Fruit fly (Drosophila melanogaster) whole organism, embryonic: ENCODE results near the gene NK7.1.

Experiments used
- CG10147 ChIP-seq: fragments of 200-800 bp; sonication (Bioruptor generic); optimal IDR thresholded peaks from 2 replicates; lab custom pipeline; 2019; ENCODE audit warnings: missing biosample characterization, mild to moderate bottlenecking, missing genetic modification characterization, moderate library complexity
- CG10267 ChIP-seq: fragments of 200-800 bp; sonication (Bioruptor generic); optimal IDR thresholded peaks from 2 replicates; lab custom pipeline; 2018; ENCODE audit warnings: missing biosample characterization, mild to moderate bottlenecking, missing genetic modification characterization, moderate library complexity
- CG10654 ChIP-seq: fragments of 200-800 bp; sonication (Bioruptor generic); optimal IDR thresholded peaks from 2 replicates; lab custom pipeline; 2016; ENCODE audit warnings: missing biosample characterization, missing genetic modification characterization
- CG12769 ChIP-seq: fragments of 200-800 bp; sonication (Bioruptor generic); optimal IDR thresholded peaks from 2 replicates; lab custom pipeline; 2019; ENCODE audit warnings: missing biosample characterization, mild to moderate bottlenecking, missing genetic modification characterization, moderate library complexity
- CG17186 ChIP-seq: fragments of 200-800 bp; sonication (Bioruptor generic); optimal IDR thresholded peaks from 3 replicates; lab custom pipeline; 2017; ENCODE audit warnings: missing biosample characterization, missing genetic modification reagents, missing genetic modification characterization
- CG17385 ChIP-seq: fragments of 200-800 bp; sonication (Bioruptor generic); optimal IDR thresholded peaks from 3 replicates; lab custom pipeline; 2018; ENCODE audit warnings: missing biosample characterization, mild to moderate bottlenecking, missing genetic modification characterization
- CG17802 ChIP-seq: fragments of 200-800 bp; sonication (Bioruptor generic); optimal IDR thresholded peaks from 2 replicates; lab custom pipeline; 2018; ENCODE audit warnings: missing biosample characterization, mild to moderate bottlenecking, missing genetic modification characterization, moderate library complexity
- CG1832 ChIP-seq: fragments of 200-800 bp; sonication (Bioruptor generic); optimal IDR thresholded peaks from 2 replicates; lab custom pipeline; 2017; ENCODE audit warnings: missing biosample characterization, mild to moderate bottlenecking, missing genetic modification characterization, inconsistent platforms
- CG18476 ChIP-seq: fragments of 200-800 bp; sonication (Bioruptor generic); optimal IDR thresholded peaks from 2 replicates; lab custom pipeline; 2016; ENCODE audit warnings: missing biosample characterization, mild to moderate bottlenecking, missing genetic modification characterization
- CG31388 ChIP-seq: fragments of 200-800 bp; sonication (Bioruptor generic); optimal IDR thresholded peaks from 2 replicates; lab custom pipeline; 2016; ENCODE audit warnings: missing biosample characterization, missing genetic modification characterization
- CG3281 ChIP-seq: fragments of 200-800 bp; sonication (Bioruptor generic); optimal IDR thresholded peaks from 3 replicates; lab custom pipeline; 2017; ENCODE audit warnings: missing biosample characterization, mild to moderate bottlenecking, missing genetic modification characterization
- CG3407 ChIP-seq: fragments of 200-800 bp; sonication (Bioruptor generic); optimal IDR thresholded peaks from 2 replicates; lab custom pipeline; 2018; ENCODE audit warnings: missing biosample characterization, mild to moderate bottlenecking, missing genetic modification characterization
- CG3995 ChIP-seq: fragments of 200-800 bp; sonication (Bioruptor generic); optimal IDR thresholded peaks from 3 replicates; lab custom pipeline; 2016; ENCODE audit warnings: missing biosample characterization, missing genetic modification characterization
- CG7556 ChIP-seq: fragments of 200-800 bp; sonication (Bioruptor generic); optimal IDR thresholded peaks from 2 replicates; lab custom pipeline; 2017; ENCODE audit warnings: missing biosample characterization, mild to moderate bottlenecking, missing genetic modification characterization
- CG7786 ChIP-seq: fragments of 200-800 bp; sonication (Bioruptor generic); optimal IDR thresholded peaks from 2 replicates; lab custom pipeline; 2016; ENCODE audit warnings: missing biosample characterization, missing genetic modification characterization
- CG8290 ChIP-seq, 3 experiments: fragments of 200-800 bp; sonication (Bioruptor generic); optimal IDR thresholded peaks; 2 replicates each; lab custom pipeline; 2016 to 2019; ENCODE audit warnings: missing biosample characterization in 3 of 3, missing genetic modification characterization in 3 of 3, mild to moderate bottlenecking in 2 of 3, moderate library complexity in 1 of 3
- CG8359 ChIP-seq: fragments of 200-800 bp; sonication (Bioruptor generic); optimal IDR thresholded peaks from 2 replicates; lab custom pipeline; 2017; ENCODE audit warnings: missing biosample characterization, mild to moderate bottlenecking, missing genetic modification characterization, borderline replicate concordance
- CG8478 ChIP-seq: fragments of >200 bp; optimal IDR thresholded peaks from 2 replicates; lab custom pipeline; 2018
- CrebB ChIP-seq: fragments of 200-800 bp; sonication (Bioruptor generic); optimal IDR thresholded peaks from 3 replicates; lab custom pipeline; 2018; ENCODE audit warnings: missing biosample characterization, mild to moderate bottlenecking, missing genetic modification characterization
- Doc2 ChIP-seq: fragments of 200-800 bp; sonication (Bioruptor generic); IDR thresholded peaks from 2 replicates; pipeline ENCODE4 v1.3.6; 2022; ENCODE audit warnings: missing biosample characterization, missing genetic modification characterization
- Fer3 ChIP-seq: fragments of 200-800 bp; sonication (Bioruptor generic); optimal IDR thresholded peaks from 2 replicates; lab custom pipeline; 2018; ENCODE audit warnings: missing biosample characterization, mild to moderate bottlenecking, missing genetic modification characterization, moderate library complexity
- Gug ChIP-seq: fragments of 200-800 bp; sonication (Bioruptor generic); IDR thresholded peaks from 4 replicates; pipeline ENCODE4 v1.3.6; 2022; ENCODE audit warnings: missing biosample characterization, missing genetic modification characterization
- Lhr ChIP-seq: fragments of 200-800 bp; sonication (Bioruptor generic); optimal IDR thresholded peaks from 3 replicates; lab custom pipeline; 2017; ENCODE audit warnings: mild to moderate bottlenecking, missing biosample characterization, missing genetic modification reagents, missing genetic modification characterization
- Nf-YA ChIP-seq: fragments of 200-800 bp; sonication (Bioruptor generic); IDR thresholded peaks from 2 replicates; pipeline ENCODE4 v1.3.6; 2022; ENCODE audit warnings: missing biosample characterization, missing genetic modification characterization
- Spps ChIP-seq: fragments of 200-800 bp; sonication (Bioruptor generic); optimal IDR thresholded peaks from 2 replicates; lab custom pipeline; 2018; ENCODE audit warnings: missing biosample characterization, mild to moderate bottlenecking, missing genetic modification characterization
- Sry-δ ChIP-seq: fragments of 200-800 bp; sonication (Bioruptor generic); optimal IDR thresholded peaks from 2 replicates; lab custom pipeline; 2016; ENCODE audit warnings: missing biosample characterization, missing genetic modification characterization
- Vsx1 ChIP-seq: fragments of 200-800 bp; sonication (Bioruptor generic); optimal IDR thresholded peaks from 2 replicates; lab custom pipeline; 2017; ENCODE audit warnings: missing biosample characterization, mild to moderate bottlenecking, missing genetic modification characterization, missing genetic modification reagents
- bab2 ChIP-seq: fragments of 200-800 bp; sonication (Bioruptor generic); optimal IDR thresholded peaks from 2 replicates; lab custom pipeline; 2016; ENCODE audit warnings: missing biosample characterization, missing genetic modification characterization
- bigmax ChIP-seq: fragments of 200-800 bp; sonication (Bioruptor generic); optimal IDR thresholded peaks from 2 replicates; lab custom pipeline; 2018; ENCODE audit warnings: missing biosample characterization, mild to moderate bottlenecking, missing genetic modification characterization
- corto ChIP-seq: fragments of 200-800 bp; sonication (Bioruptor generic); optimal IDR thresholded peaks from 2 replicates; lab custom pipeline; 2016; ENCODE audit warnings: missing biosample characterization, mild to moderate bottlenecking, missing genetic modification characterization, moderate library complexity
- dan ChIP-seq: fragments of 200-800 bp; sonication (Bioruptor generic); IDR thresholded peaks from 2 replicates; pipeline ENCODE4 v1.3.6; 2022; ENCODE audit warnings: missing biosample characterization, missing genetic modification characterization
- emc ChIP-seq: fragments of 200-800 bp; sonication (Bioruptor generic); optimal IDR thresholded peaks from 2 replicates; lab custom pipeline; 2016; ENCODE audit warnings: missing biosample characterization, missing genetic modification characterization
- eve ChIP-seq, 2 experiments: fragments of >200 bp; optimal IDR thresholded peaks; 2 replicates each; lab custom pipeline; 2017; ENCODE audit warnings: missing biosample characterization in 2 of 2, missing genetic modification characterization in 2 of 2
- exex ChIP-seq: fragments of 200-800 bp; sonication (Bioruptor generic); optimal IDR thresholded peaks from 4 replicates; lab custom pipeline; 2018; ENCODE audit warnings: missing biosample characterization, mild to moderate bottlenecking, missing genetic modification characterization, moderate library complexity
- hkb ChIP-seq, 2 experiments: fragments of 200-800 bp in 1 of 2; fragments of >200 bp in 1 of 2; sonication (Bioruptor generic) in 1 of 2; IDR thresholded peaks in 1 of 2; optimal IDR thresholded peaks in 1 of 2; 2 replicates each; pipeline versions ENCODE4 v1.3.6 to Lab custom; 2017 to 2022; ENCODE audit warnings: missing biosample characterization in 1 of 2, missing genetic modification characterization in 1 of 2
- inv ChIP-seq: fragments of 200-800 bp; sonication (Bioruptor generic); IDR thresholded peaks from 2 replicates; pipeline ENCODE4 v1.3.6; 2022; ENCODE audit warnings: missing biosample characterization, missing genetic modification characterization; ENCODE audit not compliant: partially characterized antibody
- kah ChIP-seq: fragments of 200-800 bp; sonication (Bioruptor generic); optimal IDR thresholded peaks from 2 replicates; lab custom pipeline; 2018; ENCODE audit warnings: missing biosample characterization, mild to moderate bottlenecking, missing genetic modification characterization
- kay ChIP-seq: fragments of 200-800 bp; sonication (Bioruptor generic); optimal IDR thresholded peaks from 2 replicates; lab custom pipeline; 2016; ENCODE audit warnings: missing biosample characterization, missing genetic modification characterization
- knrl ChIP-seq: fragments of 200-800 bp; sonication (Bioruptor generic); IDR thresholded peaks from 3 replicates; pipeline ENCODE4 v1.3.6; 2022; ENCODE audit warnings: missing biosample characterization, missing genetic modification characterization; ENCODE audit not compliant: partially characterized antibody
- lab ChIP-seq: fragments of 200-800 bp; sonication (Bioruptor generic); optimal IDR thresholded peaks from 3 replicates; lab custom pipeline; 2017; ENCODE audit warnings: missing biosample characterization, missing genetic modification characterization, mild to moderate bottlenecking, moderate library complexity, missing genetic modification reagents
- lilli ChIP-seq: fragments of 200-800 bp; sonication (Bioruptor generic); optimal IDR thresholded peaks from 3 replicates; lab custom pipeline; 2016; ENCODE audit warnings: missing biosample characterization, missing genetic modification characterization
- lov ChIP-seq, 2 experiments: fragments of 200-800 bp in 1 of 2; fragments of >200 bp in 1 of 2; sonication (Bioruptor generic) in 1 of 2; IDR thresholded peaks in 1 of 2; optimal IDR thresholded peaks in 1 of 2; 2 replicates in 1 of 2; 3 replicates in 1 of 2; pipeline versions ENCODE4 v1.3.6 to Lab custom; 2017 to 2022; ENCODE audit warnings: missing biosample characterization in 1 of 2, missing genetic modification characterization in 1 of 2
- mam ChIP-seq: fragments of 200-800 bp; sonication (Bioruptor generic); optimal IDR thresholded peaks from 3 replicates; lab custom pipeline; 2016; ENCODE audit warnings: missing biosample characterization, missing genetic modification characterization
- nau ChIP-seq: fragments of 200-800 bp; sonication (Bioruptor generic); optimal IDR thresholded peaks from 3 replicates; lab custom pipeline; 2017; ENCODE audit warnings: missing biosample characterization, mild to moderate bottlenecking, missing genetic modification characterization, missing genetic modification reagents
- sd ChIP-seq: fragments of 200-800 bp; sonication (Bioruptor generic); optimal IDR thresholded peaks from 3 replicates; lab custom pipeline; 2018; ENCODE audit warnings: missing biosample characterization, mild to moderate bottlenecking, missing genetic modification characterization, moderate library complexity
- shn ChIP-seq: fragments of 200-800 bp; sonication (Bioruptor generic); optimal IDR thresholded peaks from 3 replicates; lab custom pipeline; 2016; ENCODE audit warnings: missing biosample characterization, missing genetic modification characterization
- sna ChIP-seq: fragments of 200-800 bp; sonication (Bioruptor generic); IDR thresholded peaks from 2 replicates; pipeline ENCODE4 v1.3.6; 2022; ENCODE audit warnings: missing biosample characterization, missing genetic modification characterization; ENCODE audit not compliant: partially characterized antibody
- sob ChIP-seq: fragments of 200-800 bp; sonication (Bioruptor generic); IDR thresholded peaks from 2 replicates; pipeline ENCODE4 v1.3.6; 2022; ENCODE audit warnings: missing biosample characterization, missing genetic modification characterization
- tx ChIP-seq: fragments of 200-800 bp; sonication (Bioruptor generic); optimal IDR thresholded peaks from 2 replicates; lab custom pipeline; 2016; ENCODE audit warnings: missing biosample characterization, missing genetic modification characterization
- zf30C ChIP-seq: fragments of 200-800 bp; sonication (Bioruptor generic); optimal IDR thresholded peaks from 3 replicates; lab custom pipeline; 2018; ENCODE audit warnings: missing biosample characterization, mild to moderate bottlenecking, missing genetic modification characterization

NK7.1 gene

DNA sequence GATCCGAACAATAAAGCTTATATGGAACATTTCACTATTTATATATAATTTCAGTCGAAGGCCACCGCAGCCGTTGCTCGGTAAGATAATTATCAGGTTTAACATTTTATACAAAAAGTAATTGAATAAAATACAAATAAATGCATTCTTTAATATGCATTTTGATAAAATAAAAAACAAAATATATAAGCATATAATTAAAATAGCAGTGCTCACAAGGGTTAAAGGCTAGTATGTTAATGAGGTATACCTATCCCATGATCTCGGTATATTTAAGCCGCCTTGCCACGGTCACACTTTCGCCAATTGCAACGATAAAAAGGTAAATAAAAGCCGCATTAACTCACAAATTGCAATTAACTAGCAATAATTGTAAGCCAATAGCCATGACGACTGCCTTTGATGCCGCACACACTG is 63.9 kb downstream of the NK7.1 start, which contains the start of gene Polr2I (continued):
- no peak for TF ChIP-seq CG12769
- peak; percentile 6 for TF ChIP-seq Lhr (GFP tag; lab: Kevin White, UChicago)
- TF ChIP-seq inv (GFP tag; lab: Robert Waterston, UW) = no peak
- no peak for TF ChIP-seq CG8359
- TF ChIP-seq knrl = no peak
- no peak for TF ChIP-seq CG17802 (tag; lab: Kevin White, UChicago)
- TF ChIP-seq CG8290 (GFP tag; optimal IDR thresholded peaks at IDR 0.05; lab: Kevin White, UChicago) = no peak
- TF ChIP-seq CG8290 (tag; optimal IDR thresholded peaks at IDR 0.05; lab: Kevin White, UChicago) = no peak
- TF ChIP-seq exex = peak; percentile 20
- TF ChIP-seq CG1832 (GFP tag; lab: Kevin White, UChicago) = no peak
- TF ChIP-seq CrebB (tag; lab: Kevin White, UChicago) = no peak
- no peak for TF ChIP-seq tx (GFP tag; lab: Kevin White, UChicago)
- TF ChIP-seq bab2 (GFP tag; lab: Kevin White, UChicago) = no peak
- peak; percentile 23 for TF ChIP-seq CG10654 (GFP tag; lab: Kevin White, UChicago)
- TF ChIP-seq lab = no peak
- TF ChIP-seq CG3281 (GFP tag; lab: Kevin White, UChicago) = peak; percentile 22
- no peak for TF ChIP-seq hkb (optimal IDR thresholded peaks at IDR 0.05; lab: Kevin White, UChicago)
- no peak for TF ChIP-seq hkb (GFP tag; IDR thresholded peaks at IDR 0.05; lab: Robert Waterston, UW)
- TF ChIP-seq CG17385 = peak; percentile 27
- no peak for TF ChIP-seq kay (GFP tag; lab: Kevin White, UChicago)
- no peak for TF ChIP-seq Doc2 (GFP tag; lab: Robert Waterston, UW)
- TF ChIP-seq dan (GFP tag; lab: Robert Waterston, UW) = no peak
- no peak for TF ChIP-seq CG10147 (GFP tag; lab: Kevin White, UChicago)
- TF ChIP-seq CG7556 (GFP tag; lab: Kevin White, UChicago) = peak; percentile 37
- peak; percentile 10 for TF ChIP-seq Fer3 (tag; lab: Kevin White, UChicago)
- no peak for TF ChIP-seq Spps (tag; lab: Kevin White, UChicago)
- TF ChIP-seq kah (GFP tag; lab: Kevin White, UChicago) = no peak
- no peak for TF ChIP-seq sna (GFP tag; lab: Robert Waterston, UW)
- TF ChIP-seq Sry-δ = no peak
- TF ChIP-seq emc (GFP tag; lab: Kevin White, UChicago) = no peak
- no peak for TF ChIP-seq Vsx1 (GFP tag; lab: Kevin White, UChicago)
- TF ChIP-seq corto (GFP tag; lab: Kevin White, UChicago) = no peak
- no peak for TF ChIP-seq CG7786 (GFP tag; lab: Kevin White, UChicago)
- TF ChIP-seq CG18476 (GFP tag; lab: Kevin White, UChicago) = no peak
- TF ChIP-seq zf30C (GFP tag; lab: Kevin White, UChicago) = no peak
- TF ChIP-seq CG3407 = no peak
- no peak for TF ChIP-seq CG31388 (GFP tag; lab: Kevin White, UChicago)
- no peak for TF ChIP-seq CG17186
- no peak for TF ChIP-seq sob (GFP tag; lab: Robert Waterston, UW)
- no peak for TF ChIP-seq CG8478
- TF ChIP-seq eve (GFP tag; optimal IDR thresholded peaks at IDR 0.05; lab: Kevin White, UChicago) = no peak
- TF ChIP-seq Gug = no peak
- no peak for TF ChIP-seq sd
- no peak for TF ChIP-seq shn (GFP tag; lab: Kevin White, UChicago)
- peak; percentile 15 for TF ChIP-seq lilli (GFP tag; lab: Kevin White, UChicago)
- TF ChIP-seq mam = no peak
- peak; percentile 23 for TF ChIP-seq CG10267
- TF ChIP-seq CG3995 (GFP tag; lab: Kevin White, UChicago) = peak; percentile 29
- TF ChIP-seq nau (GFP tag; lab: Kevin White, UChicago) = no peak
- no peak for TF ChIP-seq lov (optimal IDR thresholded peaks at IDR 0.05; lab: Kevin White, UChicago)
- TF ChIP-seq lov (GFP tag; IDR thresholded peaks at IDR 0.05; lab: Robert Waterston, UW) = no peak
- TF ChIP-seq bigmax (GFP tag; lab: Kevin White, UChicago) = no peak
- TF ChIP-seq Nf-YA (GFP tag; lab: Robert Waterston, UW) = no peak
